Worm (Caenorhabditis elegans) whole organism, L4 larva: ENCODE data around the gene sqst-2.

Experiments
- D1046.2 ChIP-seq: fragments of 200-800 bp; sonication (Bioruptor generic); IDR thresholded peaks from 2 replicates; pipeline ENCODE4 v1.3.6; 2022; ENCODE audit warnings: missing genetic modification characterization, missing compliant biosample characterization
- F10B5.3 ChIP-seq: sonication (generic microtip); optimal IDR thresholded peaks from 2 replicates; lab custom pipeline; 2016; ENCODE audit warnings: mild to moderate bottlenecking, missing genetic modification characterization, missing compliant biosample characterization
- R02D3.7 ChIP-seq: fragments of 150-350 bp; sonication (generic microtip); optimal IDR thresholded peaks from 3 replicates; lab custom pipeline; 2014; ENCODE audit warnings: missing biosample characterization, missing genetic modification characterization
- T20F7.1 ChIP-seq: fragments of 200-800 bp; sonication (Bioruptor generic); optimal IDR thresholded peaks from 2 replicates; lab custom pipeline; 2018; ENCODE audit warnings: mild to moderate bottlenecking, missing genetic modification characterization, missing compliant biosample characterization
- T26A8.4 ChIP-seq: fragments of 200-800 bp; sonication (Bioruptor generic); IDR thresholded peaks from 2 replicates; pipeline ENCODE4 v1.3.6; 2022; ENCODE audit warnings: missing genetic modification characterization, missing compliant biosample characterization
- Y48G9A.11 ChIP-seq: fragments of 200-800 bp; sonication (Bioruptor generic); IDR thresholded peaks from 2 replicates; pipeline ENCODE4 v1.3.6; 2022; ENCODE audit warnings: missing genetic modification reagents, missing genetic modification characterization, missing compliant biosample characterization
- Y75B8A.6 ChIP-seq: fragments of 200-800 bp; sonication (Bioruptor generic); IDR thresholded peaks from 2 replicates; pipeline ENCODE4 v1.3.6; 2022; ENCODE audit warnings: missing genetic modification reagents, missing genetic modification characterization, missing compliant biosample characterization
- ZK546.5 ChIP-seq, 2 experiments: sonication (generic microtip); optimal IDR thresholded peaks; 2 replicates each; lab custom pipeline; 2017; ENCODE audit warnings: missing biosample characterization in 2 of 2, missing genetic modification characterization in 2 of 2
- ama-1 ChIP-seq: fragments of 150-350 bp; optimal IDR thresholded peaks from 2 replicates; lab custom pipeline; 2014; ENCODE audit warnings: inconsistent platforms, mixed read lengths
- arid-1 ChIP-seq: fragments of 200-800 bp; sonication (Bioruptor generic); conservative IDR thresholded peaks from 2 replicates; pipeline ENCODE4 v1.3.6; 2022; ENCODE audit warnings: missing genetic modification reagents, missing genetic modification characterization, missing compliant biosample characterization
- ceh-28 ChIP-seq: fragments of 150-350 bp; optimal IDR thresholded peaks from 2 replicates; lab custom pipeline; 2014; ENCODE audit warnings: missing biosample characterization, missing genetic modification reagents, missing genetic modification characterization
- ceh-32 ChIP-seq: sonication (generic microtip); optimal IDR thresholded peaks from 2 replicates; lab custom pipeline; 2016; ENCODE audit warnings: mild to moderate bottlenecking, missing genetic modification characterization, missing compliant biosample characterization; ENCODE audit not compliant: poor library complexity
- ceh-44 ChIP-seq: fragments of 200-800 bp; sonication (Bioruptor generic); IDR thresholded peaks from 2 replicates; pipeline ENCODE4 v1.3.6; 2022; ENCODE audit warnings: missing genetic modification reagents, missing genetic modification characterization, missing compliant biosample characterization
- cey-2 ChIP-seq: sonication (generic microtip); optimal IDR thresholded peaks from 3 replicates; lab custom pipeline; 2017; ENCODE audit warnings: missing genetic modification characterization, mild to moderate bottlenecking, missing compliant biosample characterization, antibody characterized with exemption, borderline replicate concordance; ENCODE audit not compliant: insufficient read depth
- daf-12 ChIP-seq: fragments of 150-350 bp; optimal IDR thresholded peaks from 2 replicates; lab custom pipeline; 2014; ENCODE audit warnings: missing biosample characterization, missing genetic modification reagents, missing genetic modification characterization
- dmd-6 ChIP-seq: fragments of 200-800 bp; sonication (Bioruptor generic); IDR thresholded peaks from 2 replicates; pipeline ENCODE4 v1.3.6; 2022; ENCODE audit warnings: missing genetic modification reagents, missing genetic modification characterization, missing compliant biosample characterization
- dmd-8 ChIP-seq: fragments of 200-800 bp; sonication (Bioruptor generic); IDR thresholded peaks from 2 replicates; pipeline ENCODE4 v1.3.6; 2022; ENCODE audit warnings: missing genetic modification characterization, missing compliant biosample characterization
- dmd-9 ChIP-seq: fragments of 200-800 bp; sonication (Bioruptor generic); IDR thresholded peaks from 2 replicates; pipeline ENCODE4 v1.3.6; 2022; ENCODE audit warnings: missing genetic modification reagents, missing genetic modification characterization, missing compliant biosample characterization
- dpl-1 ChIP-seq: fragments of 150-350 bp; optimal IDR thresholded peaks from 2 replicates; lab custom pipeline; 2014; ENCODE audit warnings: missing biosample characterization, missing genetic modification reagents, missing genetic modification characterization
- duxl-1 ChIP-seq: sonication (generic microtip); optimal IDR thresholded peaks from 2 replicates; lab custom pipeline; 2016; ENCODE audit warnings: mild to moderate bottlenecking, missing genetic modification characterization, moderate library complexity, missing compliant biosample characterization; ENCODE audit not compliant: poor library complexity
- fkh-10 ChIP-seq: fragments of 150-350 bp; optimal IDR thresholded peaks from 2 replicates; lab custom pipeline; 2014; ENCODE audit warnings: missing biosample characterization, missing genetic modification reagents, missing genetic modification characterization
- gei-8 ChIP-seq: fragments of 200-800 bp; sonication (Bioruptor generic); optimal IDR thresholded peaks from 2 replicates; lab custom pipeline; 2018; ENCODE audit warnings: mild to moderate bottlenecking, missing genetic modification characterization, missing compliant biosample characterization
- jun-1 ChIP-seq: fragments of 150-350 bp; optimal IDR thresholded peaks from 2 replicates; lab custom pipeline; 2014; ENCODE audit warnings: missing biosample characterization, missing genetic modification reagents, missing genetic modification characterization
- lim-7 ChIP-seq: fragments of 200-800 bp; sonication (Bioruptor generic); IDR thresholded peaks from 2 replicates; pipeline ENCODE4 v1.3.6; 2022; ENCODE audit warnings: missing genetic modification characterization, missing compliant biosample characterization
- lin-1 ChIP-seq: fragments of 200-800 bp; sonication (Bioruptor generic); IDR thresholded peaks from 2 replicates; pipeline ENCODE4 v1.3.6; 2022; ENCODE audit warnings: missing genetic modification reagents, missing genetic modification characterization, missing compliant biosample characterization
- lin-13 ChIP-seq: fragments of 150-350 bp; optimal IDR thresholded peaks from 2 replicates; lab custom pipeline; 2014; ENCODE audit warnings: missing biosample characterization, missing genetic modification reagents, missing genetic modification characterization
- lin-38 ChIP-seq: fragments of 200-800 bp; sonication (Bioruptor generic); IDR thresholded peaks from 2 replicates; pipeline ENCODE4 v1.3.6; 2022; ENCODE audit warnings: missing genetic modification reagents, missing genetic modification characterization, missing compliant biosample characterization
- madf-5 ChIP-seq, 2 experiments: fragments of 200-800 bp; sonication (Bioruptor generic); IDR thresholded peaks; 2 replicates each; pipeline ENCODE4 v1.3.6; 2022; ENCODE audit warnings: missing compliant biosample characterization in 2 of 2, missing genetic modification characterization in 2 of 2
- mdt-29 ChIP-seq: fragments of 200-800 bp; sonication (Bioruptor generic); IDR thresholded peaks from 2 replicates; pipeline ENCODE4 v1.3.6; 2022; ENCODE audit warnings: missing genetic modification reagents, missing genetic modification characterization, missing compliant biosample characterization
- mep-1 ChIP-seq: fragments of 150-350 bp; sonication (generic microtip); optimal IDR thresholded peaks from 3 replicates; lab custom pipeline; 2014; ENCODE audit warnings: missing biosample characterization, missing genetic modification characterization
- mxl-2 ChIP-seq: fragments of 200-800 bp; sonication (Bioruptor generic); conservative IDR thresholded peaks from 2 replicates; pipeline ENCODE4 v1.3.6; 2022; ENCODE audit warnings: missing genetic modification reagents, missing genetic modification characterization, missing compliant biosample characterization
- nhr-111 ChIP-seq: fragments of 200-800 bp; sonication (Bioruptor generic); optimal IDR thresholded peaks from 2 replicates; lab custom pipeline; 2018; ENCODE audit warnings: mild to moderate bottlenecking, missing genetic modification characterization, missing compliant biosample characterization
- nhr-237 ChIP-seq: sonication (generic microtip); optimal IDR thresholded peaks from 2 replicates; lab custom pipeline; 2017; ENCODE audit warnings: missing biosample characterization, missing genetic modification characterization
- nhr-25 ChIP-seq: sonication (generic microtip); optimal IDR thresholded peaks from 2 replicates; lab custom pipeline; 2017; ENCODE audit warnings: missing genetic modification characterization, mild to moderate bottlenecking, missing compliant biosample characterization, antibody characterized with exemption, moderate library complexity, borderline replicate concordance; ENCODE audit not compliant: insufficient read depth
- nhr-41 ChIP-seq: fragments of 200-800 bp; sonication (Bioruptor generic); IDR thresholded peaks from 2 replicates; pipeline ENCODE4 v1.3.6; 2022; ENCODE audit warnings: missing genetic modification reagents, missing genetic modification characterization, missing compliant biosample characterization
- nhr-6 ChIP-seq: fragments of 150-350 bp; optimal IDR thresholded peaks from 2 replicates; lab custom pipeline; 2014; ENCODE audit warnings: missing biosample characterization, missing genetic modification characterization
- nhr-77 ChIP-seq: fragments of 150-350 bp; optimal IDR thresholded peaks from 2 replicates; lab custom pipeline; 2014; ENCODE audit warnings: missing biosample characterization, missing genetic modification characterization
- pha-4 ChIP-seq, 2 experiments: fragments of 150-350 bp in 1 of 2; fragments of 200-800 bp in 1 of 2; sonication (Bioruptor generic) in 1 of 2; IDR thresholded peaks in 1 of 2; optimal IDR thresholded peaks in 1 of 2; 2 replicates each; pipeline versions ENCODE4 v1.3.6 to Lab custom; 2014 to 2022; ENCODE audit warnings: missing genetic modification characterization in 2 of 2, missing genetic modification reagents in 2 of 2, missing biosample characterization in 1 of 2, missing compliant biosample characterization in 1 of 2
- rbr-2 ChIP-seq: sonication (generic microtip); optimal IDR thresholded peaks from 2 replicates; lab custom pipeline; 2016; ENCODE audit warnings: missing genotype, missing genetic modification characterization, missing compliant biosample characterization
- sdz-12 ChIP-seq: fragments of 200-800 bp; sonication (Bioruptor generic); optimal IDR thresholded peaks from 2 replicates; lab custom pipeline; 2018; ENCODE audit warnings: mild to moderate bottlenecking, missing genetic modification characterization, missing compliant biosample characterization
- snpc-1.2 ChIP-seq: fragments of 200-800 bp; sonication (Bioruptor generic); IDR thresholded peaks from 2 replicates; pipeline ENCODE4 v1.3.6; 2022; ENCODE audit warnings: missing genetic modification reagents, missing genetic modification characterization, missing compliant biosample characterization
- tag-97 ChIP-seq: fragments of 200-800 bp; sonication (Bioruptor generic); IDR thresholded peaks from 2 replicates; pipeline ENCODE4 v1.3.6; 2022; ENCODE audit warnings: missing genetic modification characterization, missing compliant biosample characterization
- unc-130 ChIP-seq: sonication (generic microtip); optimal IDR thresholded peaks from 2 replicates; lab custom pipeline; 2016; ENCODE audit warnings: missing genetic modification reagents, missing genetic modification characterization, missing compliant biosample characterization
- unc-39 ChIP-seq: sonication (generic microtip); optimal IDR thresholded peaks from 2 replicates; lab custom pipeline; 2017; ENCODE audit warnings: missing biosample characterization, missing genetic modification characterization
- unc-62 ChIP-seq, 3 experiments: fragments of 150-350 bp in 1 of 3; sonication (generic microtip); optimal IDR thresholded peaks in 2 of 3; peaks in 1 of 3; 1 replicate in 1 of 3; 2 replicates in 2 of 3; lab custom pipeline; 2014 to 2017; ENCODE audit warnings: missing biosample characterization in 3 of 3, missing genetic modification characterization in 3 of 3, missing genetic modification reagents in 3 of 3, missing genotype in 1 of 3
- vab-7 ChIP-seq: fragments of 200-800 bp; sonication (Bioruptor generic); IDR thresholded peaks from 2 replicates; pipeline ENCODE4 v1.3.6; 2022; ENCODE audit warnings: missing genetic modification reagents, missing genetic modification characterization, missing compliant biosample characterization
- zfp-2 ChIP-seq: sonication (generic microtip); optimal IDR thresholded peaks from 2 replicates; lab custom pipeline; 2016; ENCODE audit warnings: mild to moderate bottlenecking, missing genetic modification characterization, missing compliant biosample characterization
- zfp-3 ChIP-seq: fragments of 200-800 bp; sonication (Bioruptor generic); conservative IDR thresholded peaks from 2 replicates; pipeline ENCODE4 v1.3.6; 2022; ENCODE audit warnings: missing genetic modification reagents, missing genetic modification characterization, missing compliant biosample characterization
- ztf-11 ChIP-seq: fragments of 150-350 bp; optimal IDR thresholded peaks from 2 replicates; lab custom pipeline; 2014; ENCODE audit warnings: missing biosample characterization, missing genetic modification characterization
- ztf-7 ChIP-seq: fragments of 150-350 bp; optimal IDR thresholded peaks from 2 replicates; lab custom pipeline; 2014; ENCODE audit warnings: missing biosample characterization, missing genetic modification characterization

The sqst-2 gene

ce11 chrIV:7313962-7314361 is 14.8 kb downstream of the sqst-2 start (continued):
- no peak for TF ChIP-seq R02D3.7 (tag; lab: Kevin White, UChicago)
- peak; percentile 34 for TF ChIP-seq dpl-1
- no peak for TF ChIP-seq ztf-11 (tag; lab: Kevin White, UChicago)
- peak; percentile 30 for TF ChIP-seq unc-130 (GFP tag; lab: Kevin White, UChicago)
- no peak for TF ChIP-seq lin-13 (GFP tag; lab: Kevin White, UChicago)
- no peak for TF ChIP-seq fkh-10
- TF ChIP-seq gei-8 (GFP tag; lab: Kevin White, UChicago) = no peak
- TF ChIP-seq T20F7.1 (GFP tag; lab: Kevin White, UChicago) = peak; percentile 67
- TF ChIP-seq unc-39 (tag; lab: Kevin White, UChicago) = no peak
- TF ChIP-seq dmd-6 = peak; percentile 41
- TF ChIP-seq duxl-1 = no peak
- no peak for TF ChIP-seq daf-12 (tag; lab: Kevin White, UChicago)
- no peak for TF ChIP-seq jun-1 (tag; lab: Kevin White, UChicago)
- no peak for TF ChIP-seq vab-7 (GFP tag; lab: Robert Waterston, UW)
- TF ChIP-seq ZK546.5 (tag; optimal IDR thresholded peaks at IDR 0.05; lab: Kevin White, UChicago) = no peak
- peak; percentile 42 for TF ChIP-seq rbr-2 (tag; lab: Kevin White, UChicago)
- no peak for TF ChIP-seq Y48G9A.11
- no peak for TF ChIP-seq tag-97
- no peak for TF ChIP-seq mxl-2 (GFP tag; lab: Robert Waterston, UW)
- TF ChIP-seq ama-1 = peak; percentile 44
- no peak for TF ChIP-seq unc-62 (GFP tag; optimal IDR thresholded peaks at IDR 0.05 in 1 of 2; lab: Kevin White, UChicago)
- no peak for TF ChIP-seq unc-62 (tag; optimal IDR thresholded peaks at IDR 0.05; lab: Kevin White, UChicago)
- no peak for TF ChIP-seq Y75B8A.6 (GFP tag; lab: Robert Waterston, UW)
- no peak for TF ChIP-seq D1046.2 (GFP tag; lab: Robert Waterston, UW)
- 0 out of 2 replicates have a peak, but pooled peaks have one; percentile 40 for TF ChIP-seq snpc-1.2 (GFP tag; lab: Robert Waterston, UW)
- no peak for TF ChIP-seq nhr-111 (GFP tag; lab: Kevin White, UChicago)
- peak; percentile 29 for TF ChIP-seq nhr-25
- TF ChIP-seq ceh-28 = no peak
- TF ChIP-seq dmd-8 = no peak
- TF ChIP-seq mdt-29 (GFP tag; lab: Robert Waterston, UW) = no peak
- peak; percentile 77 for TF ChIP-seq mep-1 (tag; lab: Kevin White, UChicago)
- TF ChIP-seq sdz-12 (GFP tag; lab: Kevin White, UChicago) = no peak
- TF ChIP-seq T26A8.4 (GFP tag; lab: Robert Waterston, UW) = peak; percentile 20; the same call in 1 of the 2 replicates
- TF ChIP-seq pha-4 (GFP tag; IDR thresholded peaks at IDR 0.05; lab: Robert Waterston, UW) = 0 out of 2 replicates have a peak, but pooled peaks have one; percentile 25
- TF ChIP-seq pha-4 (tag; optimal IDR thresholded peaks at IDR 0.05; lab: Kevin White, UChicago) = peak; percentile 66
- no peak for TF ChIP-seq cey-2 (tag; lab: Kevin White, UChicago)
- no peak for TF ChIP-seq lim-7
- TF ChIP-seq nhr-41 = no peak
- no peak for TF ChIP-seq ceh-32 (tag; lab: Kevin White, UChicago)
- no peak for TF ChIP-seq lin-1 (GFP tag; lab: Robert Waterston, UW)
- no peak for TF ChIP-seq zfp-2 (tag; lab: Kevin White, UChicago)
- peak; percentile 64 for TF ChIP-seq nhr-6
- TF ChIP-seq madf-5 (GFP tag; IDR thresholded peaks at IDR 0.05; lab: Robert Waterston, UW) = no peak
- TF ChIP-seq zfp-3 (GFP tag; lab: Robert Waterston, UW) = no peak
- no peak for TF ChIP-seq F10B5.3
- TF ChIP-seq ceh-44 (GFP tag; lab: Robert Waterston, UW) = no peak
- no peak for TF ChIP-seq dmd-9
- peak; percentile 7 for TF ChIP-seq ztf-7 (tag; lab: Kevin White, UChicago)
- peak; percentile 57 for TF ChIP-seq lin-38 (GFP tag; lab: Robert Waterston, UW)
- TF ChIP-seq arid-1 (GFP tag; lab: Robert Waterston, UW) = no peak
- peak; percentile 61 for TF ChIP-seq nhr-77 (tag; lab: Kevin White, UChicago)
- no peak for TF ChIP-seq nhr-237
